Worm (Caenorhabditis elegans) whole organism, mixed stage, embryonic: ENCODE results near the gene C02F5.5.

Experiments
- M03D4.4 ChIP-seq: sonication (generic microtip); optimal IDR thresholded peaks from 2 replicates; lab custom pipeline; 2017; ENCODE audit warnings: mild to moderate bottlenecking, missing genetic modification characterization, missing compliant biosample characterization
- blmp-1 ChIP-seq: fragments of 150-350 bp; optimal IDR thresholded peaks from 2 replicates; lab custom pipeline; 2014; ENCODE audit warnings: missing biosample characterization, missing genetic modification characterization
- ceh-43 ChIP-seq: fragments of 200-800 bp; sonication (Bioruptor generic); optimal IDR thresholded peaks from 2 replicates; lab custom pipeline; 2018; ENCODE audit warnings: mild to moderate bottlenecking, missing genetic modification characterization, moderate library complexity, missing compliant biosample characterization
- ceh-83 ChIP-seq: fragments of 200-800 bp; sonication (Bioruptor generic); optimal IDR thresholded peaks from 2 replicates; lab custom pipeline; 2018; ENCODE audit warnings: mild to moderate bottlenecking, missing genetic modification characterization, missing compliant biosample characterization
- ces-1 ChIP-seq: fragments of 150-350 bp; optimal IDR thresholded peaks from 2 replicates; lab custom pipeline; 2014; ENCODE audit warnings: missing biosample characterization, missing genetic modification reagents, missing genetic modification characterization
- cnd-1 ChIP-seq: fragments of 200-800 bp; sonication (Bioruptor generic); optimal IDR thresholded peaks from 2 replicates; lab custom pipeline; 2018; ENCODE audit warnings: mild to moderate bottlenecking, missing genetic modification characterization, missing compliant biosample characterization
- drap-1 ChIP-seq: fragments of 200-800 bp; sonication (Bioruptor generic); optimal IDR thresholded peaks from 3 replicates; lab custom pipeline; 2018; ENCODE audit warnings: mild to moderate bottlenecking, missing genetic modification characterization, missing compliant biosample characterization
- elt-3 ChIP-seq: fragments of 150-350 bp; optimal IDR thresholded peaks from 2 replicates; lab custom pipeline; 2014; ENCODE audit warnings: missing biosample characterization, missing genetic modification characterization
- flh-1 ChIP-seq: fragments of 200-800 bp; sonication (Bioruptor generic); optimal IDR thresholded peaks from 2 replicates; lab custom pipeline; 2018; ENCODE audit warnings: mild to moderate bottlenecking, missing genetic modification characterization, moderate library complexity, missing compliant biosample characterization
- ham-2 ChIP-seq: fragments of 200-800 bp; sonication (Bioruptor generic); optimal IDR thresholded peaks from 2 replicates; lab custom pipeline; 2018; ENCODE audit warnings: mild to moderate bottlenecking, missing genetic modification characterization, missing compliant biosample characterization
- hlh-1 ChIP-seq: fragments of 150-350 bp; optimal IDR thresholded peaks from 2 replicates; lab custom pipeline; 2014; ENCODE audit warnings: missing biosample characterization, missing genetic modification reagents, missing genetic modification characterization
- lin-13 ChIP-seq: fragments of 150-350 bp; optimal IDR thresholded peaks from 2 replicates; lab custom pipeline; 2014; ENCODE audit warnings: missing biosample characterization, missing genetic modification characterization
- lin-32 ChIP-seq: fragments of 200-800 bp; sonication (Bioruptor generic); optimal IDR thresholded peaks from 2 replicates; lab custom pipeline; 2018; ENCODE audit warnings: mild to moderate bottlenecking, missing genetic modification characterization, missing compliant biosample characterization
- lsy-2 ChIP-seq: fragments of 150-350 bp; optimal IDR thresholded peaks from 2 replicates; lab custom pipeline; 2014; ENCODE audit warnings: missing biosample characterization, missing genetic modification characterization
- mab-5 ChIP-seq: fragments of 150-350 bp; optimal IDR thresholded peaks from 2 replicates; lab custom pipeline; 2014; ENCODE audit warnings: missing biosample characterization, missing genetic modification characterization
- mep-1 ChIP-seq: fragments of 150-350 bp; optimal IDR thresholded peaks from 2 replicates; lab custom pipeline; 2017; ENCODE audit warnings: missing biosample characterization, missing genetic modification reagents, missing genetic modification characterization, inconsistent platforms
- mls-2 ChIP-seq: sonication (generic microtip); optimal IDR thresholded peaks from 2 replicates; lab custom pipeline; 2016; ENCODE audit warnings: mild to moderate bottlenecking, missing genetic modification characterization, moderate library complexity, missing compliant biosample characterization
- nhr-12 ChIP-seq: fragments of 150-350 bp; optimal IDR thresholded peaks from 2 replicates; lab custom pipeline; 2014; ENCODE audit warnings: missing biosample characterization, missing genetic modification characterization
- nhr-2 ChIP-seq: fragments of 150-350 bp; optimal IDR thresholded peaks from 2 replicates; lab custom pipeline; 2014; ENCODE audit warnings: missing biosample characterization, missing genetic modification characterization
- nhr-237 ChIP-seq: fragments of 150-350 bp; optimal IDR thresholded peaks from 2 replicates; lab custom pipeline; 2014; ENCODE audit warnings: missing biosample characterization, missing genetic modification characterization
- nhr-28 ChIP-seq: fragments of 150-350 bp; optimal IDR thresholded peaks from 2 replicates; lab custom pipeline; 2014; ENCODE audit warnings: missing biosample characterization, missing genetic modification characterization
- nhr-76 ChIP-seq: sonication (generic microtip); optimal IDR thresholded peaks from 2 replicates; lab custom pipeline; 2017; ENCODE audit warnings: missing biosample characterization, missing genetic modification characterization
- pha-4 ChIP-seq: fragments of 150-350 bp; optimal IDR thresholded peaks from 2 replicates; lab custom pipeline; 2018; ENCODE audit warnings: missing biosample characterization, missing genetic modification reagents, missing genetic modification characterization
- sem-2 ChIP-seq: fragments of 200-800 bp; sonication (Bioruptor generic); optimal IDR thresholded peaks from 2 replicates; lab custom pipeline; 2018; ENCODE audit warnings: mild to moderate bottlenecking, missing genetic modification characterization, missing compliant biosample characterization
- snpc-4 ChIP-seq: fragments of 150-350 bp; optimal IDR thresholded peaks from 2 replicates; lab custom pipeline; 2014; ENCODE audit warnings: missing biosample characterization, missing genetic modification characterization
- sptf-1 ChIP-seq: sonication (generic microtip); optimal IDR thresholded peaks from 2 replicates; lab custom pipeline; 2017; ENCODE audit warnings: mild to moderate bottlenecking, missing genetic modification characterization, moderate library complexity, missing compliant biosample characterization
- tbx-8 ChIP-seq: fragments of 200-800 bp; sonication (Bioruptor generic); optimal IDR thresholded peaks from 2 replicates; lab custom pipeline; 2018; ENCODE audit warnings: mild to moderate bottlenecking, missing genetic modification characterization, moderate library complexity, missing compliant biosample characterization
- unc-120 ChIP-seq: sonication (generic microtip); optimal IDR thresholded peaks from 2 replicates; lab custom pipeline; 2017; ENCODE audit warnings: missing genetic modification characterization, missing compliant biosample characterization; ENCODE audit not compliant: poor library complexity, severe bottlenecking
- unc-39 ChIP-seq: fragments of 150-350 bp; optimal IDR thresholded peaks from 2 replicates; lab custom pipeline; 2014; ENCODE audit warnings: missing biosample characterization, missing genetic modification characterization
- unc-62 ChIP-seq: fragments of 150-350 bp; optimal IDR thresholded peaks from 2 replicates; lab custom pipeline; 2014; ENCODE audit warnings: missing biosample characterization, missing genetic modification reagents, missing genetic modification characterization

The C02F5.5 gene

ce11 chrIII:8235880-8236279, at the start of gene C02F5.5:
Gene C02F5.5 (plus strand): TSS chrIII:8236180.
- TF ChIP-seq nhr-12 (tag; lab: Kevin White, UChicago) (no peak), cnd-1 (tag; lab: Kevin White, UChicago) (no peak), unc-39 (tag; lab: Kevin White, UChicago) (no peak), tbx-8 (GFP tag; lab: Kevin White, UChicago) (no peak)

- TF ChIP-seq unc-120: no peak
Measured at ce11 chrIII:8190505-8190904, 45.5 kb upstream of the C02F5.5 start, which contains the start of gene C50C3.19. Gene C50C3.19 (plus strand): TSS chrIII:8190805.

- TF ChIP-seq unc-39 (tag; lab: Kevin White, UChicago): no peak
- TF ChIP-seq lin-13 (tag; lab: Kevin White, UChicago): no peak
- TF ChIP-seq hlh-1: no peak
- no peak for TF ChIP-seq unc-120
- TF ChIP-seq mls-2 (tag; lab: Kevin White, UChicago): no peak
- TF ChIP-seq mep-1 (tag; lab: Kevin White, UChicago): no peak
- TF ChIP-seq nhr-2 (tag; lab: Kevin White, UChicago): no peak
- no peak for TF ChIP-seq ceh-43 (GFP tag; lab: Kevin White, UChicago)
- TF ChIP-seq, all 35 proteins: peak for 0
Measured at ce11 chrIII:8191695-8192094, 44.3 kb upstream of the C02F5.5 start, which contains the start of gene C50C3.1. Gene C50C3.1 (plus strand): TSS chrIII:8191995.

ce11 chrIII:8199060-8199459, 36.9 kb upstream of the C02F5.5 start:
- TF ChIP-seq drap-1 (no peak), nhr-237 (tag; lab: Kevin White, UChicago) (no peak), flh-1 (GFP tag; lab: Kevin White, UChicago) (no peak), nhr-12 (tag; lab: Kevin White, UChicago) (no peak), lin-32 (GFP tag; lab: Kevin White, UChicago) (no peak), nhr-76 (tag; lab: Kevin White, UChicago) (no peak), ham-2 (no peak), nhr-2 (tag; lab: Kevin White, UChicago) (no peak), sem-2 (GFP tag; lab: Kevin White, UChicago) (no peak), snpc-4 (no peak), unc-120 (no peak), ces-1 (no peak), mls-2 (tag; lab: Kevin White, UChicago) (no peak), tbx-8 (GFP tag; lab: Kevin White, UChicago) (no peak)

ce11 chrIII:8201117-8201516, 34.9 kb upstream of the C02F5.5 start, which contains the start of gene unc-36:
Gene unc-36 (minus strand): TSS chrIII:8201217.
- TF ChIP-seq unc-39 (tag; lab: Kevin White, UChicago) (no peak), hlh-1 (no peak), tbx-8 (GFP tag; lab: Kevin White, UChicago) (no peak), elt-3 (tag; lab: Kevin White, UChicago) (no peak), drap-1 (no peak), ceh-43 (GFP tag; lab: Kevin White, UChicago) (no peak), mep-1 (tag; lab: Kevin White, UChicago) (no peak), unc-120 (no peak), cnd-1 (tag; lab: Kevin White, UChicago) (no peak)

- TF ChIP-seq blmp-1 (tag; lab: Kevin White, UChicago) (no peak), ceh-83 (GFP tag; lab: Kevin White, UChicago) (no peak), ces-1 (peak; percentile 62), unc-62 (peak; percentile 36), unc-120 (peak; percentile 83), mab-5 (tag; lab: Kevin White, UChicago) (peak; percentile 21), lin-13 (tag; lab: Kevin White, UChicago) (no peak), hlh-1 (peak; percentile 58)
Measured at ce11 chrIII:8201760-8202159, 34.2 kb upstream of the C02F5.5 start.

- no peak for TF ChIP-seq pha-4
- no peak for TF ChIP-seq elt-3 (tag; lab: Kevin White, UChicago)
- no peak for TF ChIP-seq sem-2 (GFP tag; lab: Kevin White, UChicago)
- TF ChIP-seq ham-2: no peak
- TF ChIP-seq hlh-1: no peak
- no peak for TF ChIP-seq M03D4.4
- no peak for TF ChIP-seq cnd-1 (tag; lab: Kevin White, UChicago)
- no peak for TF ChIP-seq nhr-237 (tag; lab: Kevin White, UChicago)
- no peak for TF ChIP-seq nhr-28 (tag; lab: Kevin White, UChicago)
- no peak for TF ChIP-seq unc-120
- no peak for TF ChIP-seq lsy-2
- no peak for TF ChIP-seq ces-1
- TF ChIP-seq mab-5 (tag; lab: Kevin White, UChicago): no peak
- TF ChIP-seq nhr-76 (tag; lab: Kevin White, UChicago): no peak
- no peak for TF ChIP-seq sptf-1 (tag; lab: Kevin White, UChicago)
Measured at ce11 chrIII:8202754-8203153, 33.2 kb upstream of the C02F5.5 start, which contains the start of gene snb-5. Gene snb-5 (plus strand): TSS chrIII:8203054.
